Worm (Caenorhabditis elegans) whole organism, L4 larva: ENCODE measurements around the gene Y54G2A.52.
A peak's percentile ranks its signal among the peaks of the same experiment; 100 is the strongest.

Experiments used
- F37D6.2 ChIP-seq: sonication (generic microtip); optimal IDR thresholded peaks from 2 replicates; lab custom pipeline; 2016; ENCODE audit warnings: mild to moderate bottlenecking, missing genetic modification characterization, missing compliant biosample characterization
- Y5F2A.4 ChIP-seq: fragments of 200-800 bp; sonication (Bioruptor generic); optimal IDR thresholded peaks from 2 replicates; lab custom pipeline; 2018; ENCODE audit warnings: mild to moderate bottlenecking, missing genetic modification characterization, missing compliant biosample characterization
- ces-1 ChIP-seq: fragments of 150-350 bp; sonication (generic microtip); optimal IDR thresholded peaks from 4 replicates; lab custom pipeline; 2014; ENCODE audit warnings: missing biosample characterization, missing genetic modification reagents, missing genetic modification characterization
- ctbp-1 ChIP-seq: fragments of 200-800 bp; sonication (Bioruptor generic); IDR thresholded peaks from 2 replicates; pipeline ENCODE4 v1.3.6; 2022; ENCODE audit warnings: missing genetic modification reagents, missing genetic modification characterization, missing compliant biosample characterization
- dmd-8 ChIP-seq: fragments of 200-800 bp; sonication (Bioruptor generic); IDR thresholded peaks from 2 replicates; pipeline ENCODE4 v1.3.6; 2022; ENCODE audit warnings: missing genetic modification characterization, missing compliant biosample characterization
- egl-27 ChIP-seq: sonication (generic microtip); optimal IDR thresholded peaks from 3 replicates; lab custom pipeline; 2017; ENCODE audit warnings: missing biosample characterization, missing genetic modification reagents, missing genetic modification characterization
- lim-7 ChIP-seq: fragments of 200-800 bp; sonication (Bioruptor generic); IDR thresholded peaks from 2 replicates; pipeline ENCODE4 v1.3.6; 2022; ENCODE audit warnings: missing genetic modification characterization, missing compliant biosample characterization
- lin-39 ChIP-seq: fragments of 150-350 bp; optimal IDR thresholded peaks from 2 replicates; lab custom pipeline; 2014; ENCODE audit warnings: missing biosample characterization, missing genetic modification reagents, missing genetic modification characterization
- lsy-2 ChIP-seq, 2 experiments: fragments of 150-350 bp in 1 of 2; sonication (generic microtip) in 1 of 2; optimal IDR thresholded peaks; 2 replicates each; lab custom pipeline; 2014 to 2017; ENCODE audit warnings: missing biosample characterization in 2 of 2, missing genetic modification characterization in 2 of 2
- nhr-6 ChIP-seq: fragments of 150-350 bp; optimal IDR thresholded peaks from 2 replicates; lab custom pipeline; 2014; ENCODE audit warnings: missing biosample characterization, missing genetic modification characterization
- pqm-1 ChIP-seq: sonication (generic microtip); optimal IDR thresholded peaks from 2 replicates; lab custom pipeline; 2017; ENCODE audit warnings: missing biosample characterization, missing genetic modification characterization
- saeg-2 ChIP-seq: fragments of 200-800 bp; sonication (Bioruptor generic); IDR thresholded peaks from 2 replicates; pipeline ENCODE4 v1.3.6; 2022; ENCODE audit warnings: missing genetic modification reagents, missing genetic modification characterization, missing compliant biosample characterization
- snpc-4 ChIP-seq: fragments of 150-350 bp; optimal IDR thresholded peaks from 2 replicates; lab custom pipeline; 2014; ENCODE audit warnings: missing biosample characterization, missing genetic modification characterization
- unc-130 ChIP-seq: sonication (generic microtip); optimal IDR thresholded peaks from 2 replicates; lab custom pipeline; 2016; ENCODE audit warnings: missing genetic modification reagents, missing genetic modification characterization, missing compliant biosample characterization

DNA sequence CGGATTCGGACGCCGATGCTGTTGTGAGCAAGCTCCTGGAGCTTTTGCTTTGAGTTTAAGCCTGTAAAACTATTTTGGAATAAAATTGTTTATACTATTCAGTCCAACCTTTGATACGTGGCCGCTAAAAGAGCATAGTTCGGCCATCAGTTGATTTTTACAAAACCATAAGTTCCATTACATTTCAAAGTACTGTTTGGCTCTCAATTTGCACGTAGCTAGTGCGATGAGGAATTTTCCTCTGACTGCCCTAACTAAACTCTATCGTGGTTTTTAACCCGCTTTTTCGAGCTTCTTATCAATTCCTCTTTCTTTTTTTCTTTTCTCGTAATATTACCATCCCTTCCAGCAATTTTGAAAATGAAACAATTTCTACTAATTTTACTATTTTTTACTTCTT lies 25.0 kb upstream of the Y54G2A.52 start, which contains the start of gene clec-80:
- no peak for TF ChIP-seq ctbp-1 (GFP tag; lab: Robert Waterston, UW)
- TF ChIP-seq nhr-6 (tag; lab: Kevin White, UChicago), result no peak
- peak; percentile 43 for TF ChIP-seq pqm-1 (tag; lab: Kevin White, UChicago)
- TF ChIP-seq unc-130 (GFP tag; lab: Kevin White, UChicago), result no peak
- TF ChIP-seq F37D6.2 (tag; lab: Kevin White, UChicago), result no peak
- TF ChIP-seq lsy-2 (tag; optimal IDR thresholded peaks at IDR 0.05; lab: Kevin White, UChicago), result no peak
- TF ChIP-seq snpc-4, result no peak
- TF ChIP-seq egl-27 (tag; lab: Kevin White, UChicago), result no peak
- TF ChIP-seq Y5F2A.4 (GFP tag; lab: Kevin White, UChicago), result no peak
- TF ChIP-seq lin-39 (tag; lab: Kevin White, UChicago), result no peak
- no peak for TF ChIP-seq lim-7 (GFP tag; lab: Robert Waterston, UW)
- TF ChIP-seq saeg-2 (GFP tag; lab: Robert Waterston, UW), result no peak
- no peak for TF ChIP-seq dmd-8 (GFP tag; lab: Robert Waterston, UW)
- TF ChIP-seq ces-1 (GFP tag; lab: Kevin White, UChicago), result no peak
